Worm (Caenorhabditis elegans): Measurements from ENCODE around the gene W03C9.2.

DNA sequence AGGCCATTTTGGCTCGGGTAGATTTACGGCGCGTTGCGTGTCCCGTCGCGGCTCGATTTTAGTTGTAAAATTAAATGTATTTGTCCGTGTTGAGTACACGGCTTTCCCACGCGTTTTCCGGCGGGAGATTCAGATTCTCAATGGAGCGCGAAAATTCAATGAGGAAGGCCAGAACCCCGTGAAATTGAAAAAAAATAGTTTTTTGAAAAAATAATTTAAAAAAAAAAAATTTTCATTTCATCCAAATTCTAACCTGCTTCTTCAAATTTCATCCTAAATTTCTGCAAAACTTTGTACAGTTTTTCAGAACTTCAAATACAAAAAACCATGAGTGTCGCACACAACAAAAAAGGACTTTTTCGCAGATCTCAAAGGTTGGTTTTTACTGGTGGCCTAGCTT is 46.6 kb downstream of the W03C9.2 start, which contains the start of gene glb-29:
- TF ChIP-seq aly-2 (tag; optimal IDR thresholded peaks at IDR 0.05) (no peak), pqm-1 (tag; optimal IDR thresholded peaks at IDR 0.05) (no peak), mdl-1 (tag; optimal IDR thresholded peaks at IDR 0.05) (no peak), zip-4 (GFP tag; optimal IDR thresholded peaks at IDR 0.05) (no peak), ama-1 (optimal IDR thresholded peaks at IDR 0.05) (no peak), nhr-76 (tag; optimal IDR thresholded peaks at IDR 0.05) (no peak), jun-1 (tag; optimal IDR thresholded peaks at IDR 0.05) (no peak), nhr-77 (tag; optimal IDR thresholded peaks at IDR 0.05) (no peak), irx-1 (tag; optimal IDR thresholded peaks at IDR 0.05) (no peak), ztf-4 (tag; optimal IDR thresholded peaks at IDR 0.05) (no peak)
